Worm (Caenorhabditis elegans): ENCODE results near the gene lido-17.

lido-17 gene

DNA sequence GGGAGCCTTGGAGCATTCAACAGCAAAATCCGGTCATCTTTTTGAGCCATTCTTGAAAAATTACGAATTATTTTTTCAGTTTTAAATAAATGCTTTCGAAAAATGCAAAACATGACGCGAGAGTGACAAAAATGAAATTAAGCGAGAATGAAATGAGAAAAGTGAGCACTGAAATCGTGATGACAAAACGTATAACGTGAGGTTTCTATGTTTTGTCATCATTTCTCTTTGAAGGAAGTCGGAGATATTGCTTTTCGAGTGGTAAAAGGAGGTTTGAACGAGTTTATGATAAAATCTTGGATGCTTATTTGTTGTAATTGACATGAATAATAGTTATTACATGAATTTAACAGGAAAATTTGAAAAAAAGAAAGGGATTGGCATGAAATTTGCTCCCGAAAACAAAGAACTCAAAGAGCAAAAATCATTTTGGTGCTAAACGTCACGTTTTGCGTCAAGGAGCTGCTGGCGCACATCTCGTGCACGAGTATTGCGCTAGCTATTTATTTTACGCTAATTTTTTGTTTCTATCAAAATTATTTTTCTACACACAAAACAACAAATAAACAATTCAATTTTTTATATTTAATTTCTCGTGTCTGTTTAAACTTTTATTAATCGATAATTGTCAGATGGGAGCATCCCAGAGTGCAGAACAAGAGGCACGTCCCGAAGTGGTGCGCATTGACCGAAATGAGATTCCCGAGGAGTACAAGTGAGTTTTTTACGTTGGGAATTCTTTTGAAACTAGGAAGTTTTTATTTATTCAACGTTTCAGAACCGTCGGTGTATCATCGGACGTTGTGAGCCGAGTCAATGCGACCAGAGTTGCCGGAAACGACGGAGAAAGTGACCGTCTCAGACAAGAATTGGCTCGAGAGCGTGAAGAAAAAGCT, 24.0 kb upstream of the lido-17 start, which contains the start of the genes gss-1 and chch-3:
Gene gss-1 (minus strand): TSS at position 51 of the 896 bp plus-strand sequence.
Gene chch-3 (plus strand): TSS at position 633 of the 896 bp plus-strand sequence.
- TF ChIP-seq hmbx-1 (tag; optimal IDR thresholded peaks at IDR 0.05) (no peak), flt-1 (GFP tag; IDR thresholded peaks at IDR 0.05) (no peak), tbx-11 (GFP tag; IDR thresholded peaks at IDR 0.05) (no peak), tbx-37 (GFP tag; conservative IDR thresholded peaks at IDR 0.05) (no peak), scrt-1 (GFP tag; IDR thresholded peaks at IDR 0.05) (no peak), ama-1 (optimal IDR thresholded peaks at IDR 0.05) (no peak), ceh-13 (GFP tag; optimal IDR thresholded peaks at IDR 0.05) (no peak), sea-1 (GFP tag; conservative IDR thresholded peaks at IDR 0.05) (no peak), F13C5.2 (tag; optimal IDR thresholded peaks at IDR 0.05) (no peak), ets-7 (tag; optimal IDR thresholded peaks at IDR 0.05) (no peak), B0310.2 (tag; optimal IDR thresholded peaks at IDR 0.05) (no peak), hmg-4 (GFP tag; optimal IDR thresholded peaks at IDR 0.05) (no peak), hnd-1 (tag; optimal IDR thresholded peaks at IDR 0.05) (no peak), tra-4 (tag; optimal IDR thresholded peaks at IDR 0.05) (no peak), pes-1 (GFP tag; IDR thresholded peaks at IDR 0.05) (no peak), aly-1 (tag; optimal IDR thresholded peaks at IDR 0.05) (no peak), ceh-36 (tag; optimal IDR thresholded peaks at IDR 0.05) (no peak)

ce11 chrII:9412086-9412608, 19.5 kb upstream of the lido-17 start, which contains the start of gene arrd-3:
Gene arrd-3, plus strand, starts transcription at chrII:9412558.
- TF ChIP-seq ceh-36 (tag; optimal IDR thresholded peaks at IDR 0.05) = no peak
- TF ChIP-seq hmg-4 (GFP tag; optimal IDR thresholded peaks at IDR 0.05) = no peak
- TF ChIP-seq scrt-1 (GFP tag; IDR thresholded peaks at IDR 0.05) = no peak
- no peak for TF ChIP-seq hnd-1 (tag; optimal IDR thresholded peaks at IDR 0.05)
- no peak for TF ChIP-seq F13C5.2 (tag; optimal IDR thresholded peaks at IDR 0.05)
- TF ChIP-seq pes-1 (GFP tag; IDR thresholded peaks at IDR 0.05) = no peak
- TF ChIP-seq ceh-13 (GFP tag; optimal IDR thresholded peaks at IDR 0.05) = no peak
- TF ChIP-seq B0310.2 (tag; optimal IDR thresholded peaks at IDR 0.05) = no peak
- no peak for TF ChIP-seq ama-1 (optimal IDR thresholded peaks at IDR 0.05)
- TF ChIP-seq ets-7 (tag; optimal IDR thresholded peaks at IDR 0.05) = no peak
- no peak for TF ChIP-seq tbx-11 (GFP tag; IDR thresholded peaks at IDR 0.05)
- TF ChIP-seq sea-1 (GFP tag; conservative IDR thresholded peaks at IDR 0.05) = no peak
- TF ChIP-seq flt-1 (GFP tag; IDR thresholded peaks at IDR 0.05) = no peak
- TF ChIP-seq aly-1 (tag; optimal IDR thresholded peaks at IDR 0.05) = no peak
- no peak for TF ChIP-seq tbx-37 (GFP tag; conservative IDR thresholded peaks at IDR 0.05)
- no peak for TF ChIP-seq tra-4 (tag; optimal IDR thresholded peaks at IDR 0.05)
- no peak for TF ChIP-seq hmbx-1 (tag; optimal IDR thresholded peaks at IDR 0.05)

- no peak for TF ChIP-seq sea-1 (GFP tag; conservative IDR thresholded peaks at IDR 0.05)
- no peak for TF ChIP-seq ets-7 (tag; optimal IDR thresholded peaks at IDR 0.05)
- no peak for TF ChIP-seq hmbx-1 (tag; optimal IDR thresholded peaks at IDR 0.05)
- TF ChIP-seq tra-4 (tag; optimal IDR thresholded peaks at IDR 0.05) = no peak
These were observed 18.9 kb upstream of the lido-17 start, which contains the start of gene M176.9 for ce11 chrII:9411497-9411896. Gene M176.9, minus strand, starts transcription at chrII:9411597.

DNA sequence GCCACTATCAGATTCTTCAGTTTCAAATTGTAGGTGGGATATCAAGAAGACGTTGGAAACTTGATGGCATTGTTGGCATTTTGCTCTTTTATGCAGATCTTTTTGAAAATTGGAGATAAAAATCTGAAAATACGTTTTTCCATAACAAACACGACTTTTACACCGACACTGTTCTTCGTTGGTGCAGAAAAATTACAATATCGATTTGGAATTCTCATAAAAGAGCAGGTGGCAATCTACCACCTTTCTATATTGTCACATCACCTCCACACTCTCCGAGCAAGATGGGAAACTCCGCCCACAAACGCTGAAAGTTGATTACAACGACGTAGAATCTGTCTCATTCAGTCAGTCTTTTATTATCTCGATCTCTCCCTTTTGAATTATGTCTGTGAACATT, 14.8 kb upstream of the lido-17 start, which contains the start of gene arrd-2:
Gene arrd-2 (plus strand): TSS at position 301 of the 400 bp plus-strand sequence.
- TF ChIP-seq ceh-36 (tag; optimal IDR thresholded peaks at IDR 0.05) (no peak), scrt-1 (GFP tag; IDR thresholded peaks at IDR 0.05) (no peak), tbx-11 (GFP tag; IDR thresholded peaks at IDR 0.05) (no peak), pes-1 (GFP tag; IDR thresholded peaks at IDR 0.05) (no peak), sea-1 (GFP tag; conservative IDR thresholded peaks at IDR 0.05) (no peak), hmg-4 (GFP tag; optimal IDR thresholded peaks at IDR 0.05) (no peak), hnd-1 (tag; optimal IDR thresholded peaks at IDR 0.05) (no peak), ets-7 (tag; optimal IDR thresholded peaks at IDR 0.05) (no peak), F13C5.2 (tag; optimal IDR thresholded peaks at IDR 0.05) (no peak), flt-1 (GFP tag; IDR thresholded peaks at IDR 0.05) (no peak), tbx-37 (GFP tag; conservative IDR thresholded peaks at IDR 0.05) (no peak)

ce11 chrII:9407020-9407419, 14.4 kb upstream of the lido-17 start, which contains the start of gene mpz-6:
Gene mpz-6, minus strand, starts transcription at chrII:9407120.
- TF ChIP-seq hmg-4 (GFP tag; optimal IDR thresholded peaks at IDR 0.05) (no peak), ama-1 (optimal IDR thresholded peaks at IDR 0.05) (no peak), tra-4 (tag; optimal IDR thresholded peaks at IDR 0.05) (no peak), sea-1 (GFP tag; conservative IDR thresholded peaks at IDR 0.05) (no peak), tbx-37 (GFP tag; conservative IDR thresholded peaks at IDR 0.05) (no peak), tbx-11 (GFP tag; IDR thresholded peaks at IDR 0.05) (no peak), flt-1 (GFP tag; IDR thresholded peaks at IDR 0.05) (no peak), scrt-1 (GFP tag; IDR thresholded peaks at IDR 0.05) (no peak), B0310.2 (tag; optimal IDR thresholded peaks at IDR 0.05) (no peak), ets-7 (tag; optimal IDR thresholded peaks at IDR 0.05) (no peak), aly-1 (tag; optimal IDR thresholded peaks at IDR 0.05) (no peak), F13C5.2 (tag; optimal IDR thresholded peaks at IDR 0.05) (no peak), hnd-1 (tag; optimal IDR thresholded peaks at IDR 0.05) (no peak), ceh-13 (GFP tag; optimal IDR thresholded peaks at IDR 0.05) (no peak), pes-1 (GFP tag; IDR thresholded peaks at IDR 0.05) (no peak)

- TF ChIP-seq ceh-13 (GFP tag; optimal IDR thresholded peaks at IDR 0.05) = no peak
- TF ChIP-seq pes-1 (GFP tag; IDR thresholded peaks at IDR 0.05) = no peak
- TF ChIP-seq scrt-1 (GFP tag; IDR thresholded peaks at IDR 0.05) = no peak
These were observed 11.2 kb upstream of the lido-17 start, which contains the start of gene Y51B9A.5 for ce11 chrII:9403846-9404245. Gene Y51B9A.5, plus strand, starts transcription at chrII:9404146.

DNA sequence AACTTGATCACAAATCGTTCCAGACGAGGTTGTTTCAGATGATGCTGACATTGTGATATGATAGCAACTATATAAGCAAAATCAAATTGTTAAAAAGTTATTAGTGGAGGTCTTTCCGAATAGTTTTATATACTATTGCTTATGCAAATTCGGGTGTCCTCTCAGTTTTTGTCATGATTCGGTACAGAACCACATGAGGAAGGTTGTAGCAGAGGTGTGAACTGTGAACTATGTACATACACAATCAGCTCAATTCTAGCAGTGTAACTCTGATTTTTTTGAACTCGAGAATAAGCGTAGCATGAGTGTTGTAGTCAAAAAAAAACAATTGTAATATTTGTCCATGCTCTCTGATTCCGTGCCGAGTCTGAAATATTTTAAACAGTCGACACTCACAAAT, 10.5 kb upstream of the lido-17 start, which contains the start of gene Y51B9A.6:
Gene Y51B9A.6 (minus strand): TSS at position 101 of the 400 bp plus-strand sequence.
- no peak for TF ChIP-seq tra-4 (tag; optimal IDR thresholded peaks at IDR 0.05)
- no peak for TF ChIP-seq scrt-1 (GFP tag; IDR thresholded peaks at IDR 0.05)
- TF ChIP-seq ets-7 (tag; optimal IDR thresholded peaks at IDR 0.05) = no peak
- TF ChIP-seq ceh-13 (GFP tag; optimal IDR thresholded peaks at IDR 0.05) = no peak
- TF ChIP-seq F13C5.2 (tag; optimal IDR thresholded peaks at IDR 0.05) = no peak
- no peak for TF ChIP-seq sea-1 (GFP tag; conservative IDR thresholded peaks at IDR 0.05)
- no peak for TF ChIP-seq tbx-11 (GFP tag; IDR thresholded peaks at IDR 0.05)
- no peak for TF ChIP-seq hmbx-1 (tag; optimal IDR thresholded peaks at IDR 0.05)
- TF ChIP-seq pes-1 (GFP tag; IDR thresholded peaks at IDR 0.05) = no peak
- TF ChIP-seq B0310.2 (tag; optimal IDR thresholded peaks at IDR 0.05) = no peak
- TF ChIP-seq ama-1 (optimal IDR thresholded peaks at IDR 0.05) = no peak
- no peak for TF ChIP-seq tbx-37 (GFP tag; conservative IDR thresholded peaks at IDR 0.05)
- TF ChIP-seq flt-1 (GFP tag; IDR thresholded peaks at IDR 0.05) = no peak
